Worm (Caenorhabditis elegans) whole organism, L1 larva: ENCODE measurements around the gene txt-12.

Source experiments
- aly-2 ChIP-seq: fragments of 150-350 bp; optimal IDR thresholded peaks from 2 replicates; lab custom pipeline; 2014; ENCODE audit warnings: missing biosample characterization, missing genetic modification characterization
- mdl-1 ChIP-seq, 2 experiments: fragments of 150-350 bp; optimal IDR thresholded peaks; 2 replicates each; lab custom pipeline; 2014 to 2017; ENCODE audit warnings: missing biosample characterization in 2 of 2, missing genetic modification characterization in 2 of 2, inconsistent platforms in 1 of 2

ce11 chrV:15058423-15058822 is 34.3 kb upstream of the txt-12 start:
- TF ChIP-seq mdl-1 (tag; optimal IDR thresholded peaks at IDR 0.05; lab: Kevin White, UChicago): no peak
- TF ChIP-seq aly-2 (tag; lab: Kevin White, UChicago): no peak
